Worm (Caenorhabditis elegans): ENCODE measurements around the gene T27D12.6.

The T27D12.6 gene

DNA sequence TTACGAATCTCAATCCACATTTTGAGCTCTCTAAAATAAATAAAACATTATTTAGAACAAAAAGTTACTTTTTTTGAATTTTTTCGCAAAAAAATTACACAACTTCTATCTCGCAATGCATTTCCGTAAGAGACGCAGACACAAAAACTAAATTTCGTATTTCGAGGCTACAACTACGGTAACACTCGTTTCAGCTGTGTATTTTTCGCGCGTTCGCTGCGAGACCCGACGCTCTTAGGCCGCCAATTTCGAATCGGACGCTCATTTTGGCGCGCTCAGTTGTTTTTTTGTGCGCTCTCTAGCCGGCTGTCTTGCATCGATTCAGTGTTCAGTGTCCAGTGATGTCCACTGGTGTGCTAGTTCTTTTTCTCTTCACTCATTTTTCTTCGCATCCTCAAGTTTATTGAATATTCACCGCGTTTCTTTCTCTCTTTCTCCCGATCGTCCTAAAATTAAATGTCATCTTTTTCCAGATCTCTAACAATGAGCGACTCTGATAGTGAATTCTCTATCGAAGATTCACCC, 39.4 kb downstream of the T27D12.6 start, which contains the start of the genes npp-3 and top-2 (continued):
- TF ChIP-seq unc-62 (GFP tag; optimal IDR thresholded peaks at IDR 0.05) = no peak
- TF ChIP-seq bed-2 (GFP tag; IDR thresholded peaks at IDR 0.05) = no peak
- peak; percentile 95 for TF ChIP-seq rcor-1 (GFP tag; IDR thresholded peaks at IDR 0.05)
- no peak for TF ChIP-seq ZK185.1 (tag; optimal IDR thresholded peaks at IDR 0.05; ENCODE audit: poor library complexity, severe bottlenecking)
- TF ChIP-seq ztf-3 (GFP tag; optimal IDR thresholded peaks at IDR 0.05) = no peak
- no peak for TF ChIP-seq ceh-58 (GFP tag; IDR thresholded peaks at IDR 0.05)
- TF ChIP-seq F57A8.1 (GFP tag; optimal IDR thresholded peaks at IDR 0.05) = no peak
- TF ChIP-seq ztf-22 (GFP tag; optimal IDR thresholded peaks at IDR 0.05) = no peak
- no peak for TF ChIP-seq rec-8 (tag; optimal IDR thresholded peaks at IDR 0.05)
- 0 out of 2 replicates have a peak, but pooled peaks have one; percentile 41 for TF ChIP-seq egl-18 (GFP tag; IDR thresholded peaks at IDR 0.05)
- peak; percentile 90 for TF ChIP-seq pbrm-1 (GFP tag; IDR thresholded peaks at IDR 0.05)
- TF ChIP-seq dpff-1 (tag; optimal IDR thresholded peaks at IDR 0.05) = no peak
- 0 out of 2 replicates have a peak, but pooled peaks have one; percentile 49 for TF ChIP-seq ztf-6 (GFP tag; IDR thresholded peaks at IDR 0.05)
- no peak for TF ChIP-seq ccch-3 (GFP tag; optimal IDR thresholded peaks at IDR 0.05)
- TF ChIP-seq hmg-20 (GFP tag; IDR thresholded peaks at IDR 0.05) = peak; percentile 79; the same call in 1 of the 2 replicates
- TF ChIP-seq nfya-2 (GFP tag; IDR thresholded peaks at IDR 0.05) = 0 out of 2 replicates have a peak, but pooled peaks have one; percentile 34
- peak; percentile 70 for TF ChIP-seq somi-1 (GFP tag; optimal IDR thresholded peaks at IDR 0.05)
- no peak for TF ChIP-seq nfya-1 (tag; optimal IDR thresholded peaks at IDR 0.05; ENCODE audit: borderline replicate concordance, insufficient read depth)
- TF ChIP-seq zim-3 (tag; optimal IDR thresholded peaks at IDR 0.05) = no peak
- peak; percentile 97 for TF ChIP-seq tlf-1 (GFP tag; optimal IDR thresholded peaks at IDR 0.05)
- TF ChIP-seq ztf-26 (tag; optimal IDR thresholded peaks at IDR 0.05) = peak; percentile 21
- peak; percentile 76 for TF ChIP-seq K11D2.4 (GFP tag; IDR thresholded peaks at IDR 0.05)
- peak; percentile 83 for TF ChIP-seq hrde-1 (tag; optimal IDR thresholded peaks at IDR 0.05; ENCODE audit: borderline replicate concordance)
- TF ChIP-seq snpc-1.1 (tag; optimal IDR thresholded peaks at IDR 0.05; ENCODE audit: insufficient read depth) = peak; percentile 39
- TF ChIP-seq gei-17 (GFP tag; optimal IDR thresholded peaks at IDR 0.05) = peak; percentile 57
- TF ChIP-seq chd-7 (tag; optimal IDR thresholded peaks at IDR 0.05) = peak; percentile 35
- TF ChIP-seq B0035.1 (tag; optimal IDR thresholded peaks at IDR 0.05) = no peak
- peak; percentile 13 to 67 for TF ChIP-seq let-607 (tag; optimal IDR thresholded peaks at IDR 0.05)
- peak; percentile 88 for TF ChIP-seq F23B12.7 (tag; optimal IDR thresholded peaks at IDR 0.05; ENCODE audit: insufficient read depth)
- peak; percentile 95 for TF ChIP-seq madf-8 (GFP tag; conservative IDR thresholded peaks at IDR 0.05)
- 0 out of 2 replicates have a peak, but pooled peaks have one; percentile 63 for TF ChIP-seq Y79H2A.3 (GFP tag; conservative IDR thresholded peaks at IDR 0.05)
- TF ChIP-seq hlh-26 (GFP tag; conservative IDR thresholded peaks at IDR 0.05) = no peak
- no peak for TF ChIP-seq cebp-2 (GFP tag; IDR thresholded peaks at IDR 0.05)
- 0 out of 2 replicates have a peak, but pooled peaks have one; percentile 16 for TF ChIP-seq ceh-40 (GFP tag; IDR thresholded peaks at IDR 0.05)
- 0 out of 2 replicates have a peak, but pooled peaks have one; percentile 27 for TF ChIP-seq egl-44 (GFP tag; IDR thresholded peaks at IDR 0.05)
- TF ChIP-seq pha-4 (tag; optimal IDR thresholded peaks at IDR 0.05) = no peak
- TF ChIP-seq atf-7 (tag; optimal IDR thresholded peaks at IDR 0.05) = peak; percentile 32
- TF ChIP-seq F22D6.2 (tag; optimal IDR thresholded peaks at IDR 0.05) = no peak
- no peak for TF ChIP-seq tbx-9 (tag; optimal IDR thresholded peaks at IDR 0.05; ENCODE audit: borderline replicate concordance)
- TF ChIP-seq attf-5 (GFP tag; optimal IDR thresholded peaks at IDR 0.05) = peak; percentile 97
- no peak for TF ChIP-seq Y53F4B.3 (GFP tag; IDR thresholded peaks at IDR 0.05)
- peak; percentile 90 for TF ChIP-seq Y67H2A.10 (GFP tag; conservative IDR thresholded peaks at IDR 0.05)
- no peak for TF ChIP-seq F10E7.11 (tag; optimal IDR thresholded peaks at IDR 0.05)
- no peak for TF ChIP-seq aptf-3 (GFP tag; IDR thresholded peaks at IDR 0.05)
- TF ChIP-seq xnd-1 (tag; optimal IDR thresholded peaks at IDR 0.05) = peak; percentile 95
- peak; percentile 74 for TF ChIP-seq tbp1 (GFP tag; optimal IDR thresholded peaks at IDR 0.05)
- TF ChIP-seq ceh-91 (GFP tag; IDR thresholded peaks at IDR 0.05) = peak; percentile 98
